Fruit fly (Drosophila melanogaster) whole organism, embryonic: ENCODE measurements around the gene CG33298.

Experiments
- Blimp-1 ChIP-seq: fragments of 200-800 bp; sonication (Bioruptor generic); optimal IDR thresholded peaks from 3 replicates; lab custom pipeline; 2018; ENCODE audit warnings: missing biosample characterization, missing genetic modification characterization, mild to moderate bottlenecking, moderate library complexity, missing genetic modification reagents
- CG10431 ChIP-seq: fragments of 200-800 bp; sonication (Bioruptor generic); optimal IDR thresholded peaks from 3 replicates; lab custom pipeline; 2018; ENCODE audit warnings: missing biosample characterization, mild to moderate bottlenecking, missing genetic modification characterization
- CG11696 ChIP-seq: fragments of 200-800 bp; sonication (Bioruptor generic); IDR thresholded peaks from 2 replicates; pipeline ENCODE4 v1.3.6; 2022; ENCODE audit warnings: missing biosample characterization, missing genetic modification characterization
- CG12391 ChIP-seq: fragments of 200-800 bp; sonication (Bioruptor generic); optimal IDR thresholded peaks from 3 replicates; lab custom pipeline; 2018; ENCODE audit warnings: missing biosample characterization, mild to moderate bottlenecking, missing genetic modification characterization, moderate library complexity
- CG12744 ChIP-seq: fragments of 200-800 bp; sonication (Bioruptor generic); optimal IDR thresholded peaks from 2 replicates; lab custom pipeline; 2016; ENCODE audit warnings: missing biosample characterization, missing genetic modification characterization
- CG13424 ChIP-seq: fragments of 200-800 bp; sonication (Bioruptor generic); optimal IDR thresholded peaks from 2 replicates; lab custom pipeline; 2019; ENCODE audit warnings: missing biosample characterization, mild to moderate bottlenecking, missing genetic modification characterization, moderate library complexity
- CG14441 ChIP-seq: fragments of 200-800 bp; sonication (Bioruptor generic); IDR thresholded peaks from 2 replicates; pipeline ENCODE4 v1.3.6; 2022; ENCODE audit warnings: missing biosample characterization, missing genetic modification characterization
- CG14667 ChIP-seq: fragments of 200-800 bp; sonication (Bioruptor generic); IDR thresholded peaks from 2 replicates; pipeline ENCODE4 v1.3.6; 2022; ENCODE audit warnings: missing biosample characterization, missing genetic modification characterization
- CG17612 ChIP-seq: fragments of 200-800 bp; sonication (Bioruptor generic); IDR thresholded peaks from 2 replicates; pipeline ENCODE4 v1.3.6; 2022; ENCODE audit warnings: missing biosample characterization, missing genetic modification characterization
- CG17802 ChIP-seq: fragments of 200-800 bp; sonication (Bioruptor generic); optimal IDR thresholded peaks from 2 replicates; lab custom pipeline; 2018; ENCODE audit warnings: missing biosample characterization, mild to moderate bottlenecking, missing genetic modification characterization, moderate library complexity
- CG2678 ChIP-seq: fragments of 200-800 bp; sonication (Bioruptor generic); optimal IDR thresholded peaks from 3 replicates; lab custom pipeline; 2019; ENCODE audit warnings: missing biosample characterization, mild to moderate bottlenecking, missing genetic modification characterization, moderate library complexity
- CG31388 ChIP-seq: fragments of 200-800 bp; sonication (Bioruptor generic); optimal IDR thresholded peaks from 2 replicates; lab custom pipeline; 2016; ENCODE audit warnings: missing biosample characterization, missing genetic modification characterization
- CG32772 ChIP-seq: fragments of 200-800 bp; sonication (Bioruptor generic); IDR thresholded peaks from 2 replicates; pipeline ENCODE4 v1.3.6; 2022; ENCODE audit warnings: missing biosample characterization, missing genetic modification characterization
- CG3281 ChIP-seq: fragments of 200-800 bp; sonication (Bioruptor generic); optimal IDR thresholded peaks from 3 replicates; lab custom pipeline; 2017; ENCODE audit warnings: missing biosample characterization, mild to moderate bottlenecking, missing genetic modification characterization
- CG3847 ChIP-seq: fragments of 200-800 bp; sonication (Bioruptor generic); IDR thresholded peaks from 2 replicates; pipeline ENCODE4 v1.3.6; 2022; ENCODE audit warnings: missing biosample characterization, missing genetic modification characterization
- CG4360 ChIP-seq: fragments of 200-800 bp; sonication (Bioruptor generic); IDR thresholded peaks from 2 replicates; pipeline ENCODE4 v1.3.6; 2022; ENCODE audit warnings: missing biosample characterization, missing genetic modification characterization
- CG4617 ChIP-seq: fragments of 200-800 bp; sonication (Bioruptor generic); optimal IDR thresholded peaks from 3 replicates; lab custom pipeline; 2016; ENCODE audit warnings: missing biosample characterization, missing genetic modification characterization, borderline replicate concordance
- CG6272 ChIP-seq: fragments of 200-800 bp; sonication (Bioruptor generic); IDR thresholded peaks from 2 replicates; pipeline ENCODE4 v1.3.6; 2022; ENCODE audit warnings: missing biosample characterization, missing genetic modification characterization
- CG6654 ChIP-seq: fragments of 200-800 bp; sonication (Bioruptor generic); optimal IDR thresholded peaks from 2 replicates; lab custom pipeline; 2017; ENCODE audit warnings: missing biosample characterization, mild to moderate bottlenecking, missing genetic modification characterization
- CG8281 ChIP-seq: fragments of 200-800 bp; sonication (Bioruptor generic); optimal IDR thresholded peaks from 2 replicates; lab custom pipeline; 2018; ENCODE audit warnings: missing biosample characterization, mild to moderate bottlenecking, missing genetic modification characterization, moderate library complexity
- CG8924 ChIP-seq: fragments of 200-800 bp; optimal IDR thresholded peaks from 3 replicates; lab custom pipeline; 2019; ENCODE audit warnings: missing biosample characterization, mild to moderate bottlenecking, missing genetic modification characterization, moderate library complexity
- CG9797 ChIP-seq: fragments of 200-800 bp; sonication (Bioruptor generic); optimal IDR thresholded peaks from 3 replicates; lab custom pipeline; 2018; ENCODE audit warnings: missing biosample characterization, mild to moderate bottlenecking, missing genetic modification characterization
- Gsc ChIP-seq: fragments of 200-800 bp; sonication (Bioruptor generic); IDR thresholded peaks from 2 replicates; pipeline ENCODE4 v1.3.6; 2022; ENCODE audit warnings: missing biosample characterization, missing genetic modification characterization
- Gug ChIP-seq: fragments of 200-800 bp; sonication (Bioruptor generic); IDR thresholded peaks from 4 replicates; pipeline ENCODE4 v1.3.6; 2022; ENCODE audit warnings: missing biosample characterization, missing genetic modification characterization
- H2.0 ChIP-seq: fragments of 200-800 bp; sonication (Bioruptor generic); IDR thresholded peaks from 2 replicates; pipeline ENCODE4 v1.3.6; 2022; ENCODE audit warnings: missing biosample characterization, missing genetic modification characterization
- HLH3B ChIP-seq: fragments of 200-800 bp; sonication (Bioruptor generic); IDR thresholded peaks from 2 replicates; pipeline ENCODE4 v1.3.6; 2022; ENCODE audit warnings: missing biosample characterization, missing genetic modification characterization
- HLH54F ChIP-seq: fragments of 200-800 bp; sonication (Bioruptor generic); optimal IDR thresholded peaks from 3 replicates; lab custom pipeline; 2016; ENCODE audit warnings: missing biosample characterization, missing genetic modification characterization
- Hey ChIP-seq: fragments of 200-800 bp; sonication (Bioruptor generic); optimal IDR thresholded peaks from 3 replicates; lab custom pipeline; 2018; ENCODE audit warnings: missing biosample characterization, mild to moderate bottlenecking, missing genetic modification characterization
- Lhr ChIP-seq: fragments of 200-800 bp; sonication (Bioruptor generic); optimal IDR thresholded peaks from 3 replicates; lab custom pipeline; 2017; ENCODE audit warnings: mild to moderate bottlenecking, missing biosample characterization, missing genetic modification reagents, missing genetic modification characterization
- NC2β ChIP-seq: fragments of 200-800 bp; sonication (Bioruptor generic); optimal IDR thresholded peaks from 2 replicates; lab custom pipeline; 2016; ENCODE audit warnings: missing biosample characterization, missing genetic modification characterization
- NK7.1 ChIP-seq: fragments of 200-800 bp; sonication (Bioruptor generic); optimal IDR thresholded peaks from 3 replicates; lab custom pipeline; 2016; ENCODE audit warnings: missing biosample characterization, missing genetic modification characterization
- Optix ChIP-seq: fragments of 200-800 bp; sonication (Bioruptor generic); IDR thresholded peaks from 3 replicates; pipeline ENCODE4 v1.3.6; 2022; ENCODE audit warnings: missing biosample characterization, missing genetic modification characterization
- Tbp ChIP-seq: fragments of >200 bp; optimal IDR thresholded peaks from 2 replicates; lab custom pipeline; 2018; ENCODE audit warnings: missing biosample characterization, missing genetic modification characterization
- ase ChIP-seq: fragments of 200-800 bp; sonication (Bioruptor generic); IDR thresholded peaks from 3 replicates; pipeline ENCODE4 v1.3.6; 2022; ENCODE audit warnings: missing biosample characterization, missing genetic modification characterization
- chinmo ChIP-seq: fragments of 200-800 bp; sonication (Bioruptor generic); IDR thresholded peaks from 4 replicates; pipeline ENCODE4 v1.3.6; 2022; ENCODE audit warnings: missing biosample characterization, missing genetic modification characterization; ENCODE audit not compliant: partially characterized antibody
- ems ChIP-seq: fragments of 200-800 bp; sonication (Bioruptor generic); optimal IDR thresholded peaks from 3 replicates; lab custom pipeline; 2016; ENCODE audit warnings: missing biosample characterization, missing genetic modification characterization
- esg ChIP-seq: fragments of 200-800 bp; sonication (Bioruptor generic); conservative IDR thresholded peaks from 2 replicates; pipeline ENCODE4 v1.3.6; 2022; ENCODE audit warnings: missing biosample characterization, missing genetic modification characterization
- fru ChIP-seq: fragments of >200 bp; optimal IDR thresholded peaks from 2 replicates; lab custom pipeline; 2017
- gcm2 ChIP-seq: fragments of 200-800 bp; sonication (Bioruptor generic); optimal IDR thresholded peaks from 2 replicates; lab custom pipeline; 2016; ENCODE audit warnings: missing biosample characterization, missing genetic modification characterization
- hbn ChIP-seq: fragments of 200-800 bp; sonication (Bioruptor generic); IDR thresholded peaks from 2 replicates; pipeline ENCODE4 v1.3.6; 2022; ENCODE audit warnings: missing biosample characterization, missing genetic modification characterization; ENCODE audit not compliant: partially characterized antibody
- nom ChIP-seq: fragments of 200-800 bp; sonication (Bioruptor generic); optimal IDR thresholded peaks from 2 replicates; lab custom pipeline; 2017; ENCODE audit warnings: missing biosample characterization, missing genetic modification characterization, mild to moderate bottlenecking, moderate library complexity, missing genetic modification reagents
- oc ChIP-seq: fragments of 200-800 bp; sonication (Bioruptor generic); optimal IDR thresholded peaks from 2 replicates; lab custom pipeline; 2018; ENCODE audit warnings: missing biosample characterization, mild to moderate bottlenecking, missing genetic modification characterization, moderate library complexity
- peb ChIP-seq: fragments of 200-800 bp; sonication (Bioruptor generic); IDR thresholded peaks from 2 replicates; pipeline ENCODE4 v1.3.6; 2022; ENCODE audit warnings: missing biosample characterization, missing genetic modification characterization
- phol ChIP-seq: fragments of 200-800 bp; sonication (Bioruptor generic); optimal IDR thresholded peaks from 3 replicates; lab custom pipeline; 2018; ENCODE audit warnings: missing biosample characterization, mild to moderate bottlenecking, missing genetic modification characterization, moderate library complexity
- repo ChIP-seq: fragments of 200-800 bp; sonication (Bioruptor generic); optimal IDR thresholded peaks from 2 replicates; lab custom pipeline; 2016; ENCODE audit warnings: missing biosample characterization, missing genetic modification characterization
- sd ChIP-seq: fragments of 200-800 bp; sonication (Bioruptor generic); optimal IDR thresholded peaks from 3 replicates; lab custom pipeline; 2018; ENCODE audit warnings: missing biosample characterization, mild to moderate bottlenecking, missing genetic modification characterization, moderate library complexity
- slbo ChIP-seq: fragments of 200-800 bp; sonication (Bioruptor generic); IDR thresholded peaks from 2 replicates; pipeline ENCODE4 v1.3.6; 2022; ENCODE audit warnings: missing biosample characterization, missing genetic modification characterization
- so ChIP-seq: fragments of 200-800 bp; sonication (Bioruptor generic); IDR thresholded peaks from 3 replicates; pipeline ENCODE4 v1.3.6; 2022; ENCODE audit warnings: missing biosample characterization, missing genetic modification characterization
- sr ChIP-seq: fragments of 200-800 bp; sonication (Bioruptor generic); IDR thresholded peaks from 3 replicates; pipeline ENCODE4 v1.3.6; 2022; ENCODE audit warnings: missing biosample characterization, missing genetic modification characterization
- tll ChIP-seq, 2 experiments: fragments of 200-800 bp in 1 of 2; fragments of >200 bp in 1 of 2; sonication (Bioruptor generic) in 1 of 2; optimal IDR thresholded peaks; 2 replicates each; lab custom pipeline; 2017 to 2019; ENCODE audit warnings: missing biosample characterization in 2 of 2, missing genetic modification characterization in 2 of 2, mild to moderate bottlenecking in 1 of 2, moderate library complexity in 1 of 2
- tx ChIP-seq: fragments of 200-800 bp; sonication (Bioruptor generic); optimal IDR thresholded peaks from 2 replicates; lab custom pipeline; 2016; ENCODE audit warnings: missing biosample characterization, missing genetic modification characterization
- wek ChIP-seq: fragments of 200-800 bp; sonication (Bioruptor generic); optimal IDR thresholded peaks from 3 replicates; lab custom pipeline; 2018; ENCODE audit warnings: missing biosample characterization, mild to moderate bottlenecking, missing genetic modification characterization, moderate library complexity

The CG33298 gene

DNA sequence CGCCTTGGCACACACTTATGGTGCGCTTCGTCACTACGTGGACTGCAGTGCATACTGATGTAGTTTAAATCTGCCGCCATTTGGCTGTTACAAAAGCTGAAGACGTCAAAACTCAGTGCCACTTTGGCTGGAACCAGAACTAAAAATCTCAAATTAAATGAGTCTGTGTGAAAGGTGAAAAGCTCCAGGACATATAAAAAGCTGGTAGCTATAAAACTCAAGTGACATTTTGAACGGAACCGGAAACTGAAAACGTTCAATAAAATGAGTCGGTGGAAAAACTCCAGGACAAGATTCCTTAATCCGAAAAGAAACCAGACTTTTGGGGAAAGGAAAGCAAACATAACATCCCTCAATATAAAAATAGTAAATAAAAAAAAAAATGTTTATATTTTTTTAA lies 4.5 kb upstream of the CG33298 start (continued):
- TF ChIP-seq Tbp (GFP tag; lab: Kevin White, UChicago), result no peak
- TF ChIP-seq CG12744, result no peak
- TF ChIP-seq H2.0 (GFP tag; lab: Robert Waterston, UW), result 0 out of 2 replicates have a peak, but pooled peaks have one; percentile 12
- TF ChIP-seq CG10431 (GFP tag; lab: Kevin White, UChicago), result no peak
- no peak for TF ChIP-seq HLH54F
- no peak for TF ChIP-seq hbn
- TF ChIP-seq CG9797 (GFP tag; lab: Kevin White, UChicago), result no peak
- TF ChIP-seq CG14441 (GFP tag; lab: Robert Waterston, UW), result peak; percentile 64
- TF ChIP-seq oc, result no peak
- no peak for TF ChIP-seq CG6272 (GFP tag; lab: Robert Waterston, UW)
- no peak for TF ChIP-seq CG17612 (GFP tag; lab: Robert Waterston, UW)
- no peak for TF ChIP-seq fru
- no peak for TF ChIP-seq CG17802 (tag; lab: Kevin White, UChicago)
- TF ChIP-seq sr, result peak; percentile 56; the same call in 1 of the 3 replicates
- peak; percentile 46; the same call in 1 of the 2 replicates for TF ChIP-seq HLH3B (GFP tag; lab: Robert Waterston, UW)
- peak; percentile 33 for TF ChIP-seq CG6654
- TF ChIP-seq tx (GFP tag; lab: Kevin White, UChicago), result no peak
- no peak for TF ChIP-seq gcm2 (GFP tag; lab: Kevin White, UChicago)
- TF ChIP-seq NC2β (GFP tag; lab: Kevin White, UChicago), result no peak
- no peak for TF ChIP-seq wek (GFP tag; lab: Kevin White, UChicago)
- no peak for TF ChIP-seq CG4617 (GFP tag; lab: Kevin White, UChicago)
- peak; percentile 87 for TF ChIP-seq nom
- TF ChIP-seq CG3847 (GFP tag; lab: Robert Waterston, UW), result peak; percentile 68
- no peak for TF ChIP-seq repo
- TF ChIP-seq phol (tag; lab: Kevin White, UChicago), result peak; percentile 68
- TF ChIP-seq Optix (GFP tag; lab: Robert Waterston, UW), result no peak
- TF ChIP-seq Gsc (GFP tag; lab: Robert Waterston, UW), result no peak
- TF ChIP-seq sd (tag; lab: Kevin White, UChicago), result no peak
- no peak for TF ChIP-seq chinmo
- no peak for TF ChIP-seq Gug (GFP tag; lab: Robert Waterston, UW)
- peak; percentile 50; the same call in 1 of the 3 replicates for TF ChIP-seq ase (GFP tag; lab: Robert Waterston, UW)
- TF ChIP-seq CG13424 (tag; lab: Kevin White, UChicago), result no peak
- TF ChIP-seq Hey, result no peak
- peak; percentile 62 for TF ChIP-seq CG2678 (tag; lab: Kevin White, UChicago)
- no peak for TF ChIP-seq Lhr (GFP tag; lab: Kevin White, UChicago)
- TF ChIP-seq so (GFP tag; lab: Robert Waterston, UW), result no peak; the same call in 2 of the 3 replicates
- TF ChIP-seq Blimp-1 (GFP tag; lab: Kevin White, UChicago), result peak; percentile 38
- TF ChIP-seq CG11696 (GFP tag; lab: Robert Waterston, UW), result 0 out of 2 replicates have a peak, but pooled peaks have one; percentile 25
- TF ChIP-seq CG4360, result no peak
- peak; percentile 38; the same call in 1 of the 2 replicates for TF ChIP-seq slbo (GFP tag; lab: Robert Waterston, UW)
- TF ChIP-seq peb (GFP tag; lab: Robert Waterston, UW), result no peak
- no peak for TF ChIP-seq tll (GFP tag; optimal IDR thresholded peaks at IDR 0.05; lab: Kevin White, UChicago)
- TF ChIP-seq CG14667 (GFP tag; lab: Robert Waterston, UW), result no peak
- no peak for TF ChIP-seq esg (GFP tag; lab: Robert Waterston, UW)
- peak; percentile 81 for TF ChIP-seq CG3281 (GFP tag; lab: Kevin White, UChicago)
- TF ChIP-seq CG12391 (tag; lab: Kevin White, UChicago), result no peak
- no peak for TF ChIP-seq NK7.1
- TF ChIP-seq ems, result no peak
- TF ChIP-seq CG8924 (tag; lab: Kevin White, UChicago), result no peak
- TF ChIP-seq CG32772 (GFP tag; lab: Robert Waterston, UW), result 0 out of 2 replicates have a peak, but pooled peaks have one; percentile 12
- no peak for TF ChIP-seq CG31388 (GFP tag; lab: Kevin White, UChicago)
- TF ChIP-seq CG8281 (tag; lab: Kevin White, UChicago), result peak; percentile 4
